Worm (Caenorhabditis elegans) whole organism, L4/young adult: ENCODE measurements around the gene sri-48.
"Not testable (repeated sequence)": the region's sequence is repeated elsewhere in the genome, so short reads cannot be mapped to it uniquely, and the experiment has no call there.

Source experiments
- W03F9.2 ChIP-seq: fragments of 150-350 bp; optimal IDR thresholded peaks from 2 replicates; lab custom pipeline; 2014; ENCODE audit warnings: missing biosample characterization, missing genetic modification characterization
- dao-5 ChIP-seq: sonication (generic microtip); optimal IDR thresholded peaks from 2 replicates; lab custom pipeline; 2016; ENCODE audit warnings: missing genotype, missing genetic modification characterization, moderate library complexity, missing compliant biosample characterization
- him-1 ChIP-seq: sonication (generic microtip); optimal IDR thresholded peaks from 2 replicates; lab custom pipeline; 2016; ENCODE audit warnings: missing genotype, missing genetic modification reagents, missing genetic modification characterization, missing compliant biosample characterization

ce11 chrII:3201242-3201641 is at the start of gene sri-48:
- TF ChIP-seq W03F9.2; him-1 (tag; lab: Kevin White, UChicago); dao-5: not testable (repeated sequence)
